Fruit fly (Drosophila melanogaster) S2 (cell line): ENCODE measurements around the gene Nemp.

Source experiments
- CG8478 ChIP-seq: fragments of >200 bp; optimal IDR thresholded peaks from 2 replicates; lab custom pipeline; 2018
- CTCF ChIP-seq, 2 experiments: fragments of >200 bp; optimal IDR thresholded peaks; 2 replicates each; lab custom pipeline; 2018

DNA sequence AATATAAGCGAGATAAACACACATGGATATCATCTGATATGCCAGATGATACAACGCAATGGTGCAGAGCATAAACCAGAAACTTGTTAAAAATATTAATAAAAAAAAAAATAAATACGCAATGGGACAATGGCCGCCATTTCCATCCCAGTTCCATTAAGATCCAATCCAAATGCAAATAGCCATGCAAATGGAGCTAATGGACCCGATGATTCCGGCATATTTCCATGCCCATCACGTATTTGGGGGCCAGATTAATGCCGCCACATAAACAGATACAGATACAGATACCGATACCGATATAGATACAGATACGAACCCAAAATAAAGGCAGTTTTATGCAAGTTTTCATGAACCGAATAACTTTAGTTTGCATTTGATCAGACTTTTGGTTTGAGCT, 31.3 kb downstream of the Nemp start:
- TF ChIP-seq CG8478 (lab: Kevin White, UChicago): no peak
- TF ChIP-seq CTCF (optimal IDR thresholded peaks at IDR 0.05; lab: Kevin White, UChicago): no peak
